Fruit fly (Drosophila melanogaster) whole organism, embryonic: ENCODE measurements around the gene Trm7-34.

Experiments used
- B-H1 ChIP-seq: fragments of 200-800 bp; sonication (Bioruptor generic); IDR thresholded peaks from 3 replicates; pipeline ENCODE4 v1.3.6; 2022; ENCODE audit warnings: missing biosample characterization, missing genetic modification characterization
- CG10543 ChIP-seq: fragments of 200-800 bp; sonication (Bioruptor generic); optimal IDR thresholded peaks from 3 replicates; lab custom pipeline; 2017; ENCODE audit warnings: missing biosample characterization, mild to moderate bottlenecking, missing genetic modification characterization, moderate library complexity
- CG10654 ChIP-seq: fragments of 200-800 bp; sonication (Bioruptor generic); optimal IDR thresholded peaks from 2 replicates; lab custom pipeline; 2016; ENCODE audit warnings: missing biosample characterization, missing genetic modification characterization
- CG10979 ChIP-seq: fragments of 200-800 bp; sonication (Bioruptor generic); optimal IDR thresholded peaks from 2 replicates; lab custom pipeline; 2018; ENCODE audit warnings: missing biosample characterization, mild to moderate bottlenecking, missing genetic modification characterization, moderate library complexity
- CG11695 ChIP-seq: fragments of 200-800 bp; sonication (Bioruptor generic); IDR thresholded peaks from 3 replicates; pipeline ENCODE4 v1.3.6; 2022; ENCODE audit warnings: missing biosample characterization, missing genetic modification characterization
- CG12219 ChIP-seq: fragments of 200-800 bp; sonication (Bioruptor generic); optimal IDR thresholded peaks from 3 replicates; lab custom pipeline; 2018; ENCODE audit warnings: missing biosample characterization, mild to moderate bottlenecking, missing genetic modification characterization
- CG1233 ChIP-seq: fragments of 200-800 bp; sonication (Bioruptor generic); optimal IDR thresholded peaks from 4 replicates; lab custom pipeline; 2018; ENCODE audit warnings: missing biosample characterization, mild to moderate bottlenecking, missing genetic modification characterization
- CG13123 ChIP-seq: fragments of 200-800 bp; sonication (Bioruptor generic); optimal IDR thresholded peaks from 2 replicates; lab custom pipeline; 2016; ENCODE audit warnings: missing biosample characterization, missing genetic modification characterization
- CG13296 ChIP-seq: fragments of 200-800 bp; sonication (Bioruptor generic); optimal IDR thresholded peaks from 3 replicates; lab custom pipeline; 2018; ENCODE audit warnings: missing biosample characterization, mild to moderate bottlenecking, missing genetic modification characterization
- CG13775 ChIP-seq: fragments of 200-800 bp; sonication (Bioruptor generic); optimal IDR thresholded peaks from 3 replicates; lab custom pipeline; 2017; ENCODE audit warnings: missing biosample characterization, mild to moderate bottlenecking, missing genetic modification characterization
- CG14014 ChIP-seq: fragments of 200-800 bp; sonication (Bioruptor generic); IDR thresholded peaks from 2 replicates; pipeline ENCODE4 v1.3.6; 2022; ENCODE audit warnings: missing biosample characterization, missing genetic modification characterization
- CG17361 ChIP-seq: fragments of 200-800 bp; sonication (Bioruptor generic); IDR thresholded peaks from 3 replicates; pipeline ENCODE4 v1.3.6; 2022; ENCODE audit warnings: missing biosample characterization, missing genetic modification characterization
- CG2202 ChIP-seq: fragments of 200-800 bp; sonication (Bioruptor generic); optimal IDR thresholded peaks from 2 replicates; lab custom pipeline; 2018; ENCODE audit warnings: missing biosample characterization, mild to moderate bottlenecking, missing genetic modification characterization
- CG30431 ChIP-seq: fragments of 200-800 bp; sonication (Bioruptor generic); optimal IDR thresholded peaks from 2 replicates; lab custom pipeline; 2017; ENCODE audit warnings: missing biosample characterization, missing genetic modification characterization
- CG42726 ChIP-seq: fragments of 200-800 bp; sonication (Bioruptor generic); IDR thresholded peaks from 2 replicates; pipeline ENCODE4 v1.3.6; 2022; ENCODE audit warnings: missing biosample characterization, missing genetic modification characterization; ENCODE audit not compliant: partially characterized antibody
- CG6272 ChIP-seq: fragments of 200-800 bp; sonication (Bioruptor generic); IDR thresholded peaks from 2 replicates; pipeline ENCODE4 v1.3.6; 2022; ENCODE audit warnings: missing biosample characterization, missing genetic modification characterization
- CG6813 ChIP-seq: fragments of 200-800 bp; sonication (Bioruptor generic); optimal IDR thresholded peaks from 2 replicates; lab custom pipeline; 2017; ENCODE audit warnings: missing biosample characterization, missing genetic modification characterization, mild to moderate bottlenecking, moderate library complexity, missing genetic modification reagents
- CG7745 ChIP-seq: fragments of 200-800 bp; sonication (Bioruptor generic); optimal IDR thresholded peaks from 2 replicates; lab custom pipeline; 2018; ENCODE audit warnings: missing biosample characterization, mild to moderate bottlenecking, missing genetic modification characterization, moderate library complexity
- CG8281 ChIP-seq: fragments of 200-800 bp; sonication (Bioruptor generic); optimal IDR thresholded peaks from 2 replicates; lab custom pipeline; 2018; ENCODE audit warnings: missing biosample characterization, mild to moderate bottlenecking, missing genetic modification characterization, moderate library complexity
- CkIIα-i1 ChIP-seq: fragments of 200-800 bp; sonication (Bioruptor generic); IDR thresholded peaks from 2 replicates; pipeline ENCODE4 v1.3.6; 2022; ENCODE audit warnings: missing biosample characterization, missing genetic modification characterization
- CrebB ChIP-seq: fragments of 200-800 bp; sonication (Bioruptor generic); optimal IDR thresholded peaks from 3 replicates; lab custom pipeline; 2018; ENCODE audit warnings: missing biosample characterization, mild to moderate bottlenecking, missing genetic modification characterization
- Deaf1 ChIP-seq: fragments of 200-800 bp; optimal IDR thresholded peaks from 3 replicates; lab custom pipeline; 2019; ENCODE audit warnings: missing biosample characterization, mild to moderate bottlenecking, missing genetic modification characterization, moderate library complexity
- Dfd ChIP-seq, 2 experiments: fragments of >200 bp; optimal IDR thresholded peaks; 2 replicates each; lab custom pipeline; 2017; ENCODE audit warnings: missing biosample characterization in 2 of 2, missing genetic modification characterization in 2 of 2
- Hmr ChIP-seq: fragments of 200-800 bp; sonication (Bioruptor generic); optimal IDR thresholded peaks from 3 replicates; lab custom pipeline; 2017; ENCODE audit warnings: mild to moderate bottlenecking, missing biosample characterization, missing genetic modification reagents, missing genetic modification characterization
- MESR4 ChIP-seq: fragments of 200-800 bp; sonication (Bioruptor generic); optimal IDR thresholded peaks from 2 replicates; lab custom pipeline; 2018; ENCODE audit warnings: missing biosample characterization, mild to moderate bottlenecking, missing genetic modification characterization, moderate library complexity
- Max ChIP-seq: fragments of 200-800 bp; sonication (Bioruptor generic); optimal IDR thresholded peaks from 2 replicates; lab custom pipeline; 2016; ENCODE audit warnings: missing biosample characterization, mild to moderate bottlenecking, missing genetic modification characterization
- Myb ChIP-seq: fragments of 200-800 bp; sonication (Bioruptor generic); optimal IDR thresholded peaks from 2 replicates; lab custom pipeline; 2016; ENCODE audit warnings: missing biosample characterization, missing genetic modification characterization
- Optix ChIP-seq: fragments of 200-800 bp; sonication (Bioruptor generic); IDR thresholded peaks from 3 replicates; pipeline ENCODE4 v1.3.6; 2022; ENCODE audit warnings: missing biosample characterization, missing genetic modification characterization
- PHDP ChIP-seq: fragments of 200-800 bp; sonication (Bioruptor generic); optimal IDR thresholded peaks from 3 replicates; lab custom pipeline; 2018; ENCODE audit warnings: missing biosample characterization, mild to moderate bottlenecking, missing genetic modification characterization, moderate library complexity
- Pdp1 ChIP-seq, 2 experiments: fragments of 200-800 bp; sonication (Bioruptor generic); optimal IDR thresholded peaks; 3 replicates each; lab custom pipeline; 2016; ENCODE audit warnings: missing biosample characterization in 2 of 2, missing genetic modification characterization in 2 of 2, mild to moderate bottlenecking in 1 of 2, moderate library complexity in 1 of 2
- Ptx1 ChIP-seq: fragments of 200-800 bp; sonication (Bioruptor generic); IDR thresholded peaks from 2 replicates; pipeline ENCODE4 v1.3.6; 2022; ENCODE audit warnings: missing biosample characterization, missing genetic modification characterization
- Sox100B ChIP-seq: fragments of 200-800 bp; sonication (Bioruptor generic); optimal IDR thresholded peaks from 3 replicates; lab custom pipeline; 2018; ENCODE audit warnings: missing biosample characterization, mild to moderate bottlenecking, missing genetic modification characterization
- Tbp ChIP-seq: fragments of >200 bp; optimal IDR thresholded peaks from 2 replicates; lab custom pipeline; 2018; ENCODE audit warnings: missing biosample characterization, missing genetic modification characterization
- chinmo ChIP-seq: fragments of 200-800 bp; sonication (Bioruptor generic); IDR thresholded peaks from 4 replicates; pipeline ENCODE4 v1.3.6; 2022; ENCODE audit warnings: missing biosample characterization, missing genetic modification characterization; ENCODE audit not compliant: partially characterized antibody
- exex ChIP-seq: fragments of 200-800 bp; sonication (Bioruptor generic); optimal IDR thresholded peaks from 4 replicates; lab custom pipeline; 2018; ENCODE audit warnings: missing biosample characterization, mild to moderate bottlenecking, missing genetic modification characterization, moderate library complexity
- grau ChIP-seq: fragments of 200-800 bp; optimal IDR thresholded peaks from 3 replicates; lab custom pipeline; 2019; ENCODE audit warnings: missing biosample characterization, mild to moderate bottlenecking, missing genetic modification characterization, moderate library complexity
- jing ChIP-seq: fragments of 200-800 bp; sonication (Bioruptor generic); optimal IDR thresholded peaks from 2 replicates; lab custom pipeline; 2018; ENCODE audit warnings: missing biosample characterization, mild to moderate bottlenecking, missing genetic modification characterization
- ken ChIP-seq: fragments of 200-800 bp; sonication (Bioruptor generic); IDR thresholded peaks from 3 replicates; pipeline ENCODE4 v1.3.6; 2022; ENCODE audit warnings: missing biosample characterization, missing genetic modification characterization
- luna ChIP-seq: fragments of 200-800 bp; sonication (Bioruptor generic); optimal IDR thresholded peaks from 2 replicates; lab custom pipeline; 2016; ENCODE audit warnings: missing biosample characterization, missing genetic modification characterization
- mirr ChIP-seq: fragments of 200-800 bp; sonication (Bioruptor generic); optimal IDR thresholded peaks from 3 replicates; lab custom pipeline; 2018; ENCODE audit warnings: missing biosample characterization, mild to moderate bottlenecking, missing genetic modification characterization
- nerfin-1 ChIP-seq: fragments of 200-800 bp; sonication (Bioruptor generic); optimal IDR thresholded peaks from 3 replicates; lab custom pipeline; 2019; ENCODE audit warnings: missing biosample characterization, mild to moderate bottlenecking, missing genetic modification characterization, moderate library complexity
- otp ChIP-seq: fragments of 200-800 bp; sonication (Bioruptor generic); IDR thresholded peaks from 3 replicates; pipeline ENCODE4, ENCODE4 v1.3.6; 2022; ENCODE audit warnings: missing biosample characterization, missing genetic modification characterization
- pfk ChIP-seq: fragments of 200-800 bp; sonication (Bioruptor generic); optimal IDR thresholded peaks from 2 replicates; lab custom pipeline; 2018; ENCODE audit warnings: missing biosample characterization, mild to moderate bottlenecking, missing genetic modification characterization, moderate library complexity
- sc ChIP-seq, 3 experiments: fragments of >200 bp in 2 of 3; fragments of 200-800 bp in 1 of 3; sonication (Bioruptor generic) in 1 of 3; optimal IDR thresholded peaks; 2 replicates in 2 of 3; 3 replicates in 1 of 3; lab custom pipeline; 2017; ENCODE audit warnings: mild to moderate bottlenecking in 1 of 3, missing biosample characterization in 1 of 3, missing genetic modification characterization in 1 of 3, missing genetic modification reagents in 1 of 3
- shn ChIP-seq: fragments of 200-800 bp; sonication (Bioruptor generic); optimal IDR thresholded peaks from 3 replicates; lab custom pipeline; 2016; ENCODE audit warnings: missing biosample characterization, missing genetic modification characterization
- sqz ChIP-seq: fragments of 200-800 bp; sonication (Bioruptor generic); optimal IDR thresholded peaks from 3 replicates; lab custom pipeline; 2018; ENCODE audit warnings: missing biosample characterization, mild to moderate bottlenecking, missing genetic modification characterization
- ssp ChIP-seq: fragments of 200-800 bp; sonication (Bioruptor generic); IDR thresholded peaks from 2 replicates; pipeline ENCODE4 v1.3.6; 2022; ENCODE audit warnings: missing biosample characterization, missing genetic modification characterization
- sug ChIP-seq: fragments of 200-800 bp; optimal IDR thresholded peaks from 2 replicates; lab custom pipeline; 2019; ENCODE audit warnings: missing biosample characterization, mild to moderate bottlenecking, missing genetic modification characterization, moderate library complexity
- trem ChIP-seq: fragments of 200-800 bp; optimal IDR thresholded peaks from 3 replicates; lab custom pipeline; 2019; ENCODE audit warnings: missing biosample characterization, mild to moderate bottlenecking, missing genetic modification characterization, moderate library complexity
- unpg ChIP-seq: fragments of 200-800 bp; sonication (Bioruptor generic); optimal IDR thresholded peaks from 3 replicates; lab custom pipeline; 2018; ENCODE audit warnings: missing biosample characterization, mild to moderate bottlenecking, missing genetic modification characterization, moderate library complexity

Trm7-34 gene

dm6 chr3R:21163318-21163828 is 29.7 kb upstream of the Trm7-34 start, which contains the start of gene CG5810 (continued):
- TF ChIP-seq Pdp1 (GFP tag; optimal IDR thresholded peaks at IDR 0.05; lab: Kevin White, UChicago) (peak in 1 of 2 experiments; percentile 66), Myb (GFP tag; lab: Kevin White, UChicago) (no peak), CG30431 (no peak), CG11695 (GFP tag; lab: Robert Waterston, UW) (0 out of 3 replicates have a peak, but pooled peaks have one; percentile 9), Hmr (GFP tag; lab: Kevin White, UChicago) (peak; percentile 56), exex (tag; lab: Kevin White, UChicago) (peak; percentile 91), unpg (GFP tag; lab: Kevin White, UChicago) (peak; percentile 10), CG10654 (no peak), CG42726 (GFP tag; lab: Robert Waterston, UW) (no peak), sug (tag; lab: Kevin White, UChicago) (peak; percentile 96), CG2202 (tag; lab: Kevin White, UChicago) (no peak), PHDP (peak; percentile 73), Ptx1 (GFP tag; lab: Robert Waterston, UW) (no peak), ssp (no peak), CG12219 (GFP tag; lab: Kevin White, UChicago) (peak; percentile 51), Optix (GFP tag; lab: Robert Waterston, UW) (no peak), CG1233 (GFP tag; lab: Kevin White, UChicago) (no peak), CG17361 (no peak), CG10979 (tag; lab: Kevin White, UChicago) (no peak), shn (GFP tag; lab: Kevin White, UChicago) (no peak), nerfin-1 (tag; lab: Kevin White, UChicago) (no peak), trem (tag; lab: Kevin White, UChicago) (no peak), Sox100B (no peak), CG6272 (no peak), Deaf1 (no peak), CG10543 (GFP tag; lab: Kevin White, UChicago) (peak; percentile 60), chinmo (GFP tag; lab: Robert Waterston, UW) (peak; percentile 96), CG14014 (GFP tag; lab: Robert Waterston, UW) (no peak; the same call in 1 of the 2 replicates), luna (GFP tag; lab: Kevin White, UChicago) (no peak), sc (optimal IDR thresholded peaks at IDR 0.05; lab: Kevin White, UChicago) (no peak), sc (GFP tag; optimal IDR thresholded peaks at IDR 0.05; lab: Kevin White, UChicago) (no peak), ken (GFP tag; lab: Robert Waterston, UW) (no peak), Max (GFP tag; lab: Kevin White, UChicago) (no peak), CrebB (peak; percentile 84), CG6813 (GFP tag; lab: Kevin White, UChicago) (peak; percentile 28), CG7745 (tag; lab: Kevin White, UChicago) (no peak), otp (GFP tag; lab: Robert Waterston, UW) (no peak), CG13296 (GFP tag; lab: Kevin White, UChicago) (peak; percentile 31), B-H1 (GFP tag; lab: Robert Waterston, UW) (no peak), Tbp (GFP tag; lab: Kevin White, UChicago) (no peak), jing (GFP tag; lab: Kevin White, UChicago) (no peak), sqz (GFP tag; lab: Kevin White, UChicago) (peak; percentile 29), Dfd (GFP tag; optimal IDR thresholded peaks at IDR 0.05; lab: Kevin White, UChicago) (no peak), mirr (GFP tag; lab: Kevin White, UChicago) (peak; percentile 81), CkIIα-i1 (GFP tag; lab: Robert Waterston, UW) (no peak), CG13123 (GFP tag; lab: Kevin White, UChicago) (no peak), MESR4 (GFP tag; lab: Kevin White, UChicago) (no peak), CG13775 (GFP tag; lab: Kevin White, UChicago) (no peak), CG8281 (peak; percentile 7), grau (tag; lab: Kevin White, UChicago) (peak; percentile 38), pfk (GFP tag; lab: Kevin White, UChicago) (no peak)
